Fruit fly (Drosophila melanogaster) whole organism, prepupa: ENCODE data around the gene ClC-c.

Source experiments
- Gug ChIP-seq: fragments of 200-800 bp; sonication (Bioruptor generic); IDR thresholded peaks from 2 replicates; pipeline ENCODE4 v1.3.6; 2022; ENCODE audit warnings: missing biosample characterization, missing genetic modification characterization
- topi ChIP-seq: fragments of 200-800 bp; sonication (Bioruptor generic); optimal IDR thresholded peaks from 3 replicates; lab custom pipeline; 2016; ENCODE audit warnings: missing biosample characterization, missing genetic modification characterization

DNA sequence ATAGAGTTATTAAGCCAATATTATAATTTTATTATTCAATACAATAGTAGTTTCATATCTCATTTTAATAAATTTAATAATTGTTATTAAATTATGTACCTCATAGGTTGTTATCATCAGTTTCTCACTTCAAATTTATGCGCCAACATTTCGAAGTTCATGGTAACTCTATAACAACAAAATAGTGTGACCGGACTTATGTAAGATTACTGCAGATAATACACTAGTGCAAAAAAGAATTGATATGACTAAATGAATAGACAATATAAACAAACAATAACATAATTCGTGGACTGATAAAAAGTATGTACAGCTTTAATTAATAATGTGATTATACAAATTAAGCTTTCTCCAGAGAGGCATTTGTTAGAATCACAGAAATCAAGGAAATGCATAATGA, 31.5 kb downstream of the ClC-c start, which contains the start of gene Strump:
- no peak for TF ChIP-seq Gug (GFP tag; lab: Robert Waterston, UW)
- TF ChIP-seq topi (GFP tag; lab: Kevin White, UChicago): no peak
